Worm (Caenorhabditis elegans): ENCODE data around the gene F54D5.17.

- no peak for TF ChIP-seq snpc-4 (GFP tag; optimal IDR thresholded peaks at IDR 0.05)
- no peak for TF ChIP-seq snpc-4 (tag; optimal IDR thresholded peaks at IDR 0.05)
- TF ChIP-seq ceh-79 (tag; optimal IDR thresholded peaks at IDR 0.05) = no peak
- no peak for TF ChIP-seq lag-1 (GFP tag; IDR thresholded peaks at IDR 0.05)
- no peak for TF ChIP-seq dpl-1 (GFP tag; optimal IDR thresholded peaks at IDR 0.05)
- no peak for TF ChIP-seq ama-1 (optimal IDR thresholded peaks at IDR 0.05)
- no peak for TF ChIP-seq ama-1 (GFP tag; optimal IDR thresholded peaks at IDR 0.05)
- TF ChIP-seq F52B5.7 (tag; optimal IDR thresholded peaks at IDR 0.05) = no peak
- no peak for TF ChIP-seq nhr-120 (GFP tag; IDR thresholded peaks at IDR 0.05)
- no peak for TF ChIP-seq let-526 (GFP tag; IDR thresholded peaks at IDR 0.05)
- TF ChIP-seq ztf-22 (GFP tag; optimal IDR thresholded peaks at IDR 0.05) = no peak
- no peak for TF ChIP-seq ets-4 (GFP tag; optimal IDR thresholded peaks at IDR 0.05)
- TF ChIP-seq snpc-3.4 (tag; optimal IDR thresholded peaks at IDR 0.05) = no peak
- no peak for TF ChIP-seq lir-1 (GFP tag; conservative IDR thresholded peaks at IDR 0.05)
- no peak for TF ChIP-seq F49E8.2 (tag; optimal IDR thresholded peaks at IDR 0.05; ENCODE audit: insufficient read depth)
Measured at ce11 chrII:11578327-11578726, 21.9 kb downstream of the F54D5.17 start, which contains the start of gene smc-6.

Data from whole organism, young adult.